Fruit fly (Drosophila melanogaster) whole organism, embryonic: ENCODE results near the gene Atg6.

Experiments
- ATbp ChIP-seq: fragments of 200-800 bp; sonication (Bioruptor generic); optimal IDR thresholded peaks from 2 replicates; lab custom pipeline; 2017; ENCODE audit warnings: missing biosample characterization, mild to moderate bottlenecking, missing genetic modification characterization, missing genetic modification reagents
- Bdp1 ChIP-seq: fragments of 200-800 bp; sonication (Bioruptor generic); optimal IDR thresholded peaks from 3 replicates; lab custom pipeline; 2016; ENCODE audit warnings: missing biosample characterization, missing genetic modification characterization
- Blimp-1 ChIP-seq: fragments of 200-800 bp; sonication (Bioruptor generic); optimal IDR thresholded peaks from 3 replicates; lab custom pipeline; 2018; ENCODE audit warnings: missing biosample characterization, missing genetic modification characterization, mild to moderate bottlenecking, moderate library complexity, missing genetic modification reagents
- CG10462 ChIP-seq: fragments of 200-800 bp; sonication (Bioruptor generic); optimal IDR thresholded peaks from 2 replicates; lab custom pipeline; 2016; ENCODE audit warnings: missing biosample characterization, missing genetic modification characterization
- CG12104 ChIP-seq: fragments of 200-800 bp; sonication (Bioruptor generic); optimal IDR thresholded peaks from 3 replicates; lab custom pipeline; 2016; ENCODE audit warnings: missing biosample characterization, missing genetic modification characterization
- CG12659 ChIP-seq: fragments of 200-800 bp; sonication (Bioruptor generic); optimal IDR thresholded peaks from 3 replicates; lab custom pipeline; 2017; ENCODE audit warnings: mild to moderate bottlenecking, missing biosample characterization, missing genetic modification reagents, missing genetic modification characterization
- CG12744 ChIP-seq: fragments of 200-800 bp; sonication (Bioruptor generic); optimal IDR thresholded peaks from 2 replicates; lab custom pipeline; 2016; ENCODE audit warnings: missing biosample characterization, missing genetic modification characterization
- CG14860 ChIP-seq: fragments of 200-800 bp; sonication (Bioruptor generic); IDR thresholded peaks from 3 replicates; pipeline ENCODE4 v1.3.6; 2022; ENCODE audit warnings: missing biosample characterization, missing genetic modification characterization; ENCODE audit not compliant: partially characterized antibody
- CG15011 ChIP-seq: fragments of 200-800 bp; sonication (Bioruptor generic); optimal IDR thresholded peaks from 3 replicates; lab custom pipeline; 2018; ENCODE audit warnings: missing biosample characterization, mild to moderate bottlenecking, missing genetic modification characterization
- CG1529 ChIP-seq: fragments of 200-800 bp; sonication (Bioruptor generic); optimal IDR thresholded peaks from 3 replicates; lab custom pipeline; 2018; ENCODE audit warnings: missing biosample characterization, missing genetic modification characterization
- CG17328 ChIP-seq: fragments of 200-800 bp; sonication (Bioruptor generic); IDR thresholded peaks from 2 replicates; pipeline ENCODE4 v1.3.6; 2022; ENCODE audit warnings: missing biosample characterization, missing genetic modification characterization
- CG18011 ChIP-seq: fragments of 200-800 bp; sonication (Bioruptor generic); optimal IDR thresholded peaks from 2 replicates; lab custom pipeline; 2017; ENCODE audit warnings: missing biosample characterization, missing genetic modification characterization, mild to moderate bottlenecking, moderate library complexity, missing genotype
- CG2116 ChIP-seq: fragments of 200-800 bp; sonication (Bioruptor generic); optimal IDR thresholded peaks from 3 replicates; lab custom pipeline; 2018; ENCODE audit warnings: missing biosample characterization, mild to moderate bottlenecking, missing genetic modification characterization
- CG2199 ChIP-seq: fragments of 200-800 bp; sonication (Bioruptor generic); IDR thresholded peaks from 3 replicates; pipeline ENCODE4 v1.3.6; 2022; ENCODE audit warnings: missing biosample characterization, missing genetic modification characterization
- CG4707 ChIP-seq: fragments of 200-800 bp; sonication (Bioruptor generic); optimal IDR thresholded peaks from 2 replicates; lab custom pipeline; 2018; ENCODE audit warnings: missing biosample characterization, mild to moderate bottlenecking, missing genetic modification characterization, moderate library complexity
- CG5180 ChIP-seq: fragments of 200-800 bp; sonication (Bioruptor generic); optimal IDR thresholded peaks from 3 replicates; lab custom pipeline; 2017; ENCODE audit warnings: missing biosample characterization, missing genetic modification characterization, mild to moderate bottlenecking, moderate library complexity, missing genetic modification reagents
- CG7745 ChIP-seq: fragments of 200-800 bp; sonication (Bioruptor generic); optimal IDR thresholded peaks from 2 replicates; lab custom pipeline; 2018; ENCODE audit warnings: missing biosample characterization, mild to moderate bottlenecking, missing genetic modification characterization, moderate library complexity
- CG8290 ChIP-seq, 3 experiments: fragments of 200-800 bp; sonication (Bioruptor generic); optimal IDR thresholded peaks; 2 replicates each; lab custom pipeline; 2016 to 2019; ENCODE audit warnings: missing biosample characterization in 3 of 3, missing genetic modification characterization in 3 of 3, mild to moderate bottlenecking in 2 of 3, moderate library complexity in 1 of 3
- CG8388 ChIP-seq: fragments of 200-800 bp; sonication (Bioruptor generic); optimal IDR thresholded peaks from 2 replicates; lab custom pipeline; 2019; ENCODE audit warnings: missing biosample characterization, mild to moderate bottlenecking, missing genetic modification characterization, moderate library complexity
- CG9876 ChIP-seq: fragments of 200-800 bp; sonication (Bioruptor generic); optimal IDR thresholded peaks from 2 replicates; lab custom pipeline; 2016; ENCODE audit warnings: missing biosample characterization, missing genetic modification characterization
- CTCF ChIP-seq: fragments of 200-800 bp; sonication (Bioruptor generic); optimal IDR thresholded peaks from 2 replicates; lab custom pipeline; 2017; ENCODE audit warnings: missing biosample characterization, mild to moderate bottlenecking, missing genetic modification characterization, moderate library complexity
- Deaf1 ChIP-seq: fragments of 200-800 bp; optimal IDR thresholded peaks from 3 replicates; lab custom pipeline; 2019; ENCODE audit warnings: missing biosample characterization, mild to moderate bottlenecking, missing genetic modification characterization, moderate library complexity
- Gsc ChIP-seq: fragments of 200-800 bp; sonication (Bioruptor generic); IDR thresholded peaks from 2 replicates; pipeline ENCODE4 v1.3.6; 2022; ENCODE audit warnings: missing biosample characterization, missing genetic modification characterization
- HLH3B ChIP-seq: fragments of 200-800 bp; sonication (Bioruptor generic); IDR thresholded peaks from 2 replicates; pipeline ENCODE4 v1.3.6; 2022; ENCODE audit warnings: missing biosample characterization, missing genetic modification characterization
- HLHmδ ChIP-seq: fragments of 200-800 bp; sonication (Bioruptor generic); optimal IDR thresholded peaks from 2 replicates; lab custom pipeline; 2018; ENCODE audit warnings: missing biosample characterization, mild to moderate bottlenecking, missing genetic modification characterization, moderate library complexity
- Hr51 ChIP-seq, 2 experiments: fragments of 200-800 bp; sonication (Bioruptor generic); optimal IDR thresholded peaks; 2 replicates in 1 of 2; 3 replicates in 1 of 2; lab custom pipeline; 2016 to 2018; ENCODE audit warnings: missing biosample characterization in 2 of 2, missing genetic modification characterization in 2 of 2, mild to moderate bottlenecking in 1 of 2, moderate library complexity in 1 of 2
- Jarid2 ChIP-seq: fragments of 200-800 bp; sonication (Bioruptor generic); optimal IDR thresholded peaks from 3 replicates; lab custom pipeline; 2017; ENCODE audit warnings: mild to moderate bottlenecking, missing biosample characterization, missing genetic modification reagents, missing genetic modification characterization
- Kr ChIP-seq: fragments of 200-800 bp; sonication (Bioruptor generic); optimal IDR thresholded peaks from 2 replicates; lab custom pipeline; 2017; ENCODE audit warnings: missing biosample characterization, mild to moderate bottlenecking, missing genetic modification characterization
- Myb ChIP-seq: fragments of 200-800 bp; sonication (Bioruptor generic); optimal IDR thresholded peaks from 2 replicates; lab custom pipeline; 2016; ENCODE audit warnings: missing biosample characterization, missing genetic modification characterization
- Nf-YC ChIP-seq: fragments of 200-800 bp; optimal IDR thresholded peaks from 3 replicates; lab custom pipeline; 2019; ENCODE audit warnings: missing biosample characterization, mild to moderate bottlenecking, missing genetic modification characterization, moderate library complexity
- Ssrp ChIP-seq: fragments of 200-800 bp; sonication (Bioruptor generic); optimal IDR thresholded peaks from 2 replicates; lab custom pipeline; 2018; ENCODE audit warnings: missing biosample characterization, mild to moderate bottlenecking, missing genetic modification characterization, moderate library complexity
- Usf ChIP-seq: fragments of 200-800 bp; sonication (Bioruptor generic); optimal IDR thresholded peaks from 2 replicates; lab custom pipeline; 2017; ENCODE audit warnings: missing genotype, missing biosample characterization, missing genetic modification characterization
- chinmo ChIP-seq: fragments of 200-800 bp; sonication (Bioruptor generic); IDR thresholded peaks from 4 replicates; pipeline ENCODE4 v1.3.6; 2022; ENCODE audit warnings: missing biosample characterization, missing genetic modification characterization; ENCODE audit not compliant: partially characterized antibody
- crp ChIP-seq, 2 experiments: fragments of 200-800 bp; sonication (Bioruptor generic); optimal IDR thresholded peaks; 2 replicates in 1 of 2; 3 replicates in 1 of 2; lab custom pipeline; 2017; ENCODE audit warnings: missing biosample characterization in 2 of 2, missing genetic modification characterization in 2 of 2, mild to moderate bottlenecking in 1 of 2, moderate library complexity in 1 of 2
- emc ChIP-seq: fragments of 200-800 bp; sonication (Bioruptor generic); optimal IDR thresholded peaks from 2 replicates; lab custom pipeline; 2016; ENCODE audit warnings: missing biosample characterization, missing genetic modification characterization
- gcm ChIP-seq: fragments of 200-800 bp; sonication (Bioruptor generic); optimal IDR thresholded peaks from 2 replicates; lab custom pipeline; 2019; ENCODE audit warnings: missing biosample characterization, mild to moderate bottlenecking, missing genetic modification characterization, moderate library complexity
- grn ChIP-seq: fragments of 200-800 bp; sonication (Bioruptor generic); optimal IDR thresholded peaks from 3 replicates; lab custom pipeline; 2017; ENCODE audit warnings: missing biosample characterization, missing genetic modification characterization
- kah ChIP-seq: fragments of 200-800 bp; sonication (Bioruptor generic); optimal IDR thresholded peaks from 2 replicates; lab custom pipeline; 2018; ENCODE audit warnings: missing biosample characterization, mild to moderate bottlenecking, missing genetic modification characterization
- mam ChIP-seq: fragments of 200-800 bp; sonication (Bioruptor generic); optimal IDR thresholded peaks from 3 replicates; lab custom pipeline; 2016; ENCODE audit warnings: missing biosample characterization, missing genetic modification characterization
- odd ChIP-seq: fragments of 200-800 bp; sonication (Bioruptor generic); optimal IDR thresholded peaks from 2 replicates; lab custom pipeline; 2017; ENCODE audit warnings: missing biosample characterization, mild to moderate bottlenecking, missing genetic modification characterization
- p53 ChIP-seq: fragments of 200-800 bp; sonication (Bioruptor generic); optimal IDR thresholded peaks from 2 replicates; lab custom pipeline; 2016; ENCODE audit warnings: missing biosample characterization, missing genetic modification characterization
- peb ChIP-seq: fragments of 200-800 bp; sonication (Bioruptor generic); IDR thresholded peaks from 2 replicates; pipeline ENCODE4 v1.3.6; 2022; ENCODE audit warnings: missing biosample characterization, missing genetic modification characterization
- pzg ChIP-seq: fragments of 200-800 bp; sonication (Bioruptor generic); optimal IDR thresholded peaks from 3 replicates; lab custom pipeline; 2018; ENCODE audit warnings: missing biosample characterization, mild to moderate bottlenecking, missing genetic modification characterization, moderate library complexity
- stc ChIP-seq: fragments of 200-800 bp; sonication (Bioruptor generic); IDR thresholded peaks from 2 replicates; pipeline ENCODE4 v1.3.6; 2022; ENCODE audit warnings: missing biosample characterization, missing genetic modification characterization
- tio ChIP-seq: fragments of 200-800 bp; sonication (Bioruptor generic); optimal IDR thresholded peaks from 2 replicates; lab custom pipeline; 2017; ENCODE audit warnings: missing biosample characterization, missing genetic modification characterization, inconsistent platforms
- trem ChIP-seq: fragments of 200-800 bp; optimal IDR thresholded peaks from 3 replicates; lab custom pipeline; 2019; ENCODE audit warnings: missing biosample characterization, mild to moderate bottlenecking, missing genetic modification characterization, moderate library complexity
- ttk ChIP-seq: fragments of 200-800 bp; sonication (Bioruptor generic); IDR thresholded peaks from 2 replicates; pipeline ENCODE4 v2.1.2; 2022; ENCODE audit warnings: missing biosample characterization, missing genetic modification characterization
- wdn ChIP-seq: fragments of 200-800 bp; sonication (Bioruptor generic); IDR thresholded peaks from 2 replicates; pipeline ENCODE4 v1.3.6; 2022; ENCODE audit warnings: missing biosample characterization, missing genetic modification characterization
- zf30C ChIP-seq: fragments of 200-800 bp; sonication (Bioruptor generic); optimal IDR thresholded peaks from 3 replicates; lab custom pipeline; 2018; ENCODE audit warnings: missing biosample characterization, mild to moderate bottlenecking, missing genetic modification characterization

The Atg6 gene

dm6 chr3R:24051459-24052165 is 1.0 kb upstream of the Atg6 start (continued):
- TF ChIP-seq Kr (GFP tag; lab: Kevin White, UChicago) (no peak), CG18011 (no peak), chinmo (GFP tag; lab: Robert Waterston, UW) (no peak), CG7745 (tag; lab: Kevin White, UChicago) (no peak), CG2116 (GFP tag; lab: Kevin White, UChicago) (no peak), grn (no peak), Ssrp (tag; lab: Kevin White, UChicago) (no peak), Deaf1 (tag; lab: Kevin White, UChicago) (peak; percentile 12), CG8388 (GFP tag; lab: Kevin White, UChicago) (no peak), peb (GFP tag; lab: Robert Waterston, UW) (no peak), trem (tag; lab: Kevin White, UChicago) (no peak), odd (GFP tag; lab: Kevin White, UChicago) (no peak), Nf-YC (tag; lab: Kevin White, UChicago) (peak; percentile 10), Hr51 (GFP tag; optimal IDR thresholded peaks at IDR 0.05; lab: Kevin White, UChicago) (no peak), CG12659 (peak; percentile 3), CG12104 (GFP tag; lab: Kevin White, UChicago) (no peak), CTCF (no peak), tio (GFP tag; lab: Kevin White, UChicago) (no peak), CG2199 (GFP tag; lab: Robert Waterston, UW) (no peak), Myb (GFP tag; lab: Kevin White, UChicago) (peak; percentile 53), Bdp1 (GFP tag; lab: Kevin White, UChicago) (no peak), Blimp-1 (no peak), p53 (GFP tag; lab: Kevin White, UChicago) (no peak), ATbp (GFP tag; lab: Kevin White, UChicago) (no peak), CG12744 (no peak), stc (0 out of 2 replicates have a peak, but pooled peaks have one; percentile 19), ttk (GFP tag; lab: Robert Waterston, UW) (peak; percentile 28; the same call in 1 of the 2 replicates), crp (GFP tag; optimal IDR thresholded peaks at IDR 0.05; lab: Kevin White, UChicago) (peak in 1 of 2 experiments; percentile 26), CG14860 (no peak), Gsc (GFP tag; lab: Robert Waterston, UW) (no peak), CG1529 (GFP tag; lab: Kevin White, UChicago) (no peak), CG5180 (no peak), kah (GFP tag; lab: Kevin White, UChicago) (no peak), mam (GFP tag; lab: Kevin White, UChicago) (no peak), Usf (GFP tag; lab: Kevin White, UChicago) (no peak), CG15011 (no peak), CG9876 (GFP tag; lab: Kevin White, UChicago) (no peak), CG10462 (no peak), CG8290 (GFP tag; optimal IDR thresholded peaks at IDR 0.05; lab: Kevin White, UChicago) (no peak), CG8290 (tag; optimal IDR thresholded peaks at IDR 0.05; lab: Kevin White, UChicago) (peak in 1 of 2 experiments; percentile 50), gcm (GFP tag; lab: Kevin White, UChicago) (no peak), Jarid2 (GFP tag; lab: Kevin White, UChicago) (peak; percentile 46), CG17328 (GFP tag; lab: Robert Waterston, UW) (no peak), HLH3B (no peak), CG4707 (GFP tag; lab: Kevin White, UChicago) (no peak), zf30C (GFP tag; lab: Kevin White, UChicago) (no peak), emc (GFP tag; lab: Kevin White, UChicago) (no peak), wdn (GFP tag; lab: Robert Waterston, UW) (no peak), pzg (peak; percentile 25), HLHmδ (GFP tag; lab: Kevin White, UChicago) (no peak)
